Worm (Caenorhabditis elegans) whole organism, L2 larva: ENCODE results near the gene col-141.

ENCODE experiments used
- R02D3.7 ChIP-seq: fragments of 150-350 bp; optimal IDR thresholded peaks from 2 replicates; lab custom pipeline; 2014; ENCODE audit warnings: missing biosample characterization, missing genetic modification characterization
- ceh-82 ChIP-seq: fragments of 150-350 bp; optimal IDR thresholded peaks from 2 replicates; lab custom pipeline; 2014; ENCODE audit warnings: missing biosample characterization, missing genetic modification characterization
- dmd-4 ChIP-seq: sonication (generic microtip); optimal IDR thresholded peaks from 2 replicates; lab custom pipeline; 2017; ENCODE audit warnings: missing biosample characterization, missing genetic modification characterization
- egl-27 ChIP-seq: sonication (generic microtip); optimal IDR thresholded peaks from 3 replicates; lab custom pipeline; 2017; ENCODE audit warnings: missing biosample characterization, missing genetic modification reagents, missing genetic modification characterization
- lin-13 ChIP-seq: fragments of 150-350 bp; optimal IDR thresholded peaks from 2 replicates; lab custom pipeline; 2014; ENCODE audit warnings: missing biosample characterization, missing genetic modification reagents, missing genetic modification characterization
- nhr-237 ChIP-seq: fragments of 150-350 bp; optimal IDR thresholded peaks from 2 replicates; lab custom pipeline; 2014; ENCODE audit warnings: missing biosample characterization, missing genetic modification characterization
- skn-1 ChIP-seq: sonication (generic microtip); optimal IDR thresholded peaks from 2 replicates; lab custom pipeline; 2017; ENCODE audit warnings: missing biosample characterization, missing genetic modification characterization
- snpc-4 ChIP-seq: fragments of 150-350 bp; optimal IDR thresholded peaks from 2 replicates; lab custom pipeline; 2014; ENCODE audit warnings: missing biosample characterization, missing genetic modification characterization
- zag-1 ChIP-seq: fragments of 150-350 bp; optimal IDR thresholded peaks from 2 replicates; lab custom pipeline; 2014; ENCODE audit warnings: missing biosample characterization, missing genetic modification characterization
- ztf-4 ChIP-seq: fragments of 150-350 bp; optimal IDR thresholded peaks from 2 replicates; lab custom pipeline; 2014; ENCODE audit warnings: missing biosample characterization, missing genetic modification characterization

DNA sequence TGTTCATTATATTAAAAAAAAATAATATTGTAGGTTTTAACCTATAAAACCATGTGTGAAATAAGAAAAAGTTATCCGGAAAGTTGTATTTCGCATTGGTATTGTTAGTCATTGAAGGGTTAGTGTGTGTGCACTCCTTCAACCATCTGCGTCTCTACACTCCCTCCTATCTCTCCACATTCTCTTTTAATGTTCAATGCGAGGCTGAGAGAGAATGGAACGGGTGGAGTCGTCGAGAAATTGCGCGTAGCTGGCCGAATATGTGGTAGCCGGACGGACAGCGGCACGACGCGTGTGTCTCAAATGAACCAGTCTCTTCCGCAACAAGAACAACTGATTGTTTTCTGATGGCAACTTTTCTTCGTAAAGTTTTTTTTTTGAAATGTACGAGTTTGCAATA, 32.6 kb upstream of the col-141 start:
- TF ChIP-seq ceh-82 (tag; lab: Kevin White, UChicago) = no peak
- no peak for TF ChIP-seq zag-1 (tag; lab: Kevin White, UChicago)
- no peak for TF ChIP-seq nhr-237 (tag; lab: Kevin White, UChicago)
- TF ChIP-seq lin-13 (GFP tag; lab: Kevin White, UChicago) = no peak
- no peak for TF ChIP-seq R02D3.7 (tag; lab: Kevin White, UChicago)
- no peak for TF ChIP-seq ztf-4 (tag; lab: Kevin White, UChicago)
- no peak for TF ChIP-seq egl-27
- no peak for TF ChIP-seq snpc-4 (tag; lab: Kevin White, UChicago)
- TF ChIP-seq dmd-4 (tag; lab: Kevin White, UChicago) = no peak
- no peak for TF ChIP-seq skn-1 (tag; lab: Kevin White, UChicago)
